Worm (Caenorhabditis elegans) whole organism, early embryonic: ENCODE measurements around the gene cogc-8.

Experiments used
- B0310.2 ChIP-seq: sonication (generic microtip); optimal IDR thresholded peaks from 2 replicates; lab custom pipeline; 2016; ENCODE audit warnings: mild to moderate bottlenecking, missing genetic modification characterization, missing compliant biosample characterization
- F13C5.2 ChIP-seq: sonication (generic microtip); optimal IDR thresholded peaks from 2 replicates; lab custom pipeline; 2017; ENCODE audit warnings: mild to moderate bottlenecking, missing genetic modification characterization, inconsistent platforms, missing compliant biosample characterization
- aly-1 ChIP-seq: sonication (generic microtip); optimal IDR thresholded peaks from 2 replicates; lab custom pipeline; 2016; ENCODE audit warnings: missing genetic modification characterization, missing compliant biosample characterization
- ama-1 ChIP-seq: fragments of 150-350 bp; optimal IDR thresholded peaks from 2 replicates; lab custom pipeline; 2014
- ceh-13 ChIP-seq: fragments of 200-800 bp; sonication (Bioruptor generic); optimal IDR thresholded peaks from 2 replicates; lab custom pipeline; 2018; ENCODE audit warnings: mild to moderate bottlenecking, missing genetic modification characterization, missing compliant biosample characterization
- ceh-36 ChIP-seq: sonication (generic microtip); optimal IDR thresholded peaks from 2 replicates; lab custom pipeline; 2016; ENCODE audit warnings: missing genetic modification characterization, inconsistent platforms, missing compliant biosample characterization
- ets-7 ChIP-seq: sonication (generic microtip); optimal IDR thresholded peaks from 2 replicates; lab custom pipeline; 2016; ENCODE audit warnings: missing genotype, missing genetic modification characterization, missing compliant biosample characterization
- flt-1 ChIP-seq: fragments of 200-800 bp; sonication (Bioruptor generic); IDR thresholded peaks from 2 replicates; pipeline ENCODE4 v1.3.6; 2022; ENCODE audit warnings: missing genetic modification characterization, missing compliant biosample characterization
- hmbx-1 ChIP-seq: sonication (generic microtip); optimal IDR thresholded peaks from 2 replicates; lab custom pipeline; 2016; ENCODE audit warnings: mild to moderate bottlenecking, missing genetic modification characterization, missing compliant biosample characterization
- hmg-4 ChIP-seq: fragments of 200-800 bp; sonication (Bioruptor generic); optimal IDR thresholded peaks from 2 replicates; lab custom pipeline; 2018; ENCODE audit warnings: mild to moderate bottlenecking, missing genetic modification characterization, missing compliant biosample characterization
- hnd-1 ChIP-seq: sonication (generic microtip); optimal IDR thresholded peaks from 2 replicates; lab custom pipeline; 2016; ENCODE audit warnings: missing genetic modification characterization, missing compliant biosample characterization
- pes-1 ChIP-seq: fragments of 200-800 bp; sonication (Bioruptor generic); IDR thresholded peaks from 2 replicates; pipeline ENCODE4 v1.3.6; 2022; ENCODE audit warnings: missing genetic modification reagents, missing genetic modification characterization, missing compliant biosample characterization
- scrt-1 ChIP-seq: fragments of 200-800 bp; sonication (Bioruptor generic); IDR thresholded peaks from 2 replicates; pipeline ENCODE4 v1.3.6; 2022; ENCODE audit warnings: missing genetic modification characterization, missing compliant biosample characterization
- sea-1 ChIP-seq: fragments of 200-800 bp; sonication (Bioruptor generic); conservative IDR thresholded peaks from 2 replicates; pipeline ENCODE4 v1.3.6; 2022; ENCODE audit warnings: missing genetic modification characterization, missing compliant biosample characterization
- tbx-11 ChIP-seq: fragments of 200-800 bp; sonication (Bioruptor generic); IDR thresholded peaks from 2 replicates; pipeline ENCODE4 v1.3.6; 2022; ENCODE audit warnings: missing genetic modification characterization, missing compliant biosample characterization
- tbx-37 ChIP-seq: fragments of 200-800 bp; sonication (Bioruptor generic); conservative IDR thresholded peaks from 2 replicates; pipeline ENCODE4 v1.3.6; 2022; ENCODE audit warnings: missing genetic modification reagents, missing genetic modification characterization, missing compliant biosample characterization
- tra-4 ChIP-seq: sonication (generic microtip); optimal IDR thresholded peaks from 2 replicates; lab custom pipeline; 2017; ENCODE audit warnings: missing genetic modification characterization, missing compliant biosample characterization

The cogc-8 gene

DNA sequence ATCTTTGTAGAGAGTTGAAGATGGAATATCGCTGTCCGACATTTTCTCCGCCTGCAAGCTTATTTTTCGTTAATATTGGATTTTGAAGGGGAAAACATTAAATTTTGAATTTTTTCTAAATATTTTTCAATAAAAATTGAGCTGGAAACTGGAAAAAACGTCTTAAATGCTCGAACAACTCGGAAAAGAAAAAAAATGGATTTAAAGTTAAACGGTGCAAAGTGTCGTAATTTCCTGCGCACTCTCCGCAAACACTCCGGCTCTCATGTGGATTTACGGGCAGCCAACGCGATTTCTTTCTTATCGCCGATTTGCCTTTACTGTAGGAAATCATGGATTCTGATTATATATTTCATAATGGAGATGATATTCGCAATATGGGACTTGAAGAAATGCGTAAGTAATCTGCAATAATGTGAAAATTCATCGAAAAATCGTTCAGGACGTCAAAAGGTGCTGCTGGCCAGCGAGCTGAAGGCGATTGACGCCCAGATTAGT lies at the start of gene cogc-8, which contains the start of gene fnta-1:
Gene cogc-8, plus strand, starts transcription at position 195 of the 498 bp plus-strand sequence.
Gene fnta-1, minus strand, starts transcription at position 51 of the 498 bp plus-strand sequence.
- TF ChIP-seq hmbx-1 (tag; lab: Kevin White, UChicago): no peak
- TF ChIP-seq scrt-1 (GFP tag; lab: Robert Waterston, UW): no peak
- TF ChIP-seq ama-1 (lab: Kevin White, UChicago): no peak
- no peak for TF ChIP-seq sea-1
- TF ChIP-seq tbx-11 (GFP tag; lab: Robert Waterston, UW): no peak
- peak; percentile 16 for TF ChIP-seq F13C5.2 (tag; lab: Kevin White, UChicago)
- TF ChIP-seq hmg-4 (GFP tag; lab: Kevin White, UChicago): no peak
- TF ChIP-seq ets-7 (tag; lab: Kevin White, UChicago): no peak

DNA sequence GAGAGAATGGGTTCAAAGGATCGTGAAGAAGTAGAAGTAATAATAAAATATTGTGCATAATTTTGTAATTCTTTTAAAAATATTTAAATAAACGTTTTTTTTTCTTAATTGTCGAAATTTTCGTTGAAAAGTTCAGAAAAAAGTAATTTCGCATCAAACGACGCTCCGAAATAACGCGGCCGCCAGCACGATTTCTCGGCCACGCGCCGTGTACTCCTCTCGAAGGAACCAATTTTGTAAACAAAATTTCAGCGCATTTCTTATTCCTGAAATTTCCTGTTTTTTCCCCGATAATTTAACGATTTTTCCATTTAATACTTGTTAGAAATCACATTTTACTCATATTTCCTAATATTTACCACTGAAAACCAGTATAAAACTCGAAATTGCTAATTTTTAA lies 48.2 kb upstream of the cogc-8 start, which contains the start of gene Y38C1AA.12:
Gene Y38C1AA.12, plus strand, starts transcription at position 211 of the 400 bp plus-strand sequence.
- TF ChIP-seq F13C5.2 (tag; lab: Kevin White, UChicago) (peak; percentile 55), tbx-11 (GFP tag; lab: Robert Waterston, UW) (no peak), scrt-1 (GFP tag; lab: Robert Waterston, UW) (0 out of 2 replicates have a peak, but pooled peaks have one; percentile 24), hmbx-1 (tag; lab: Kevin White, UChicago) (no peak), ceh-13 (GFP tag; lab: Kevin White, UChicago) (peak; percentile 26), hmg-4 (GFP tag; lab: Kevin White, UChicago) (peak; percentile 32), ceh-36 (peak; percentile 7), ama-1 (lab: Kevin White, UChicago) (no peak), tbx-37 (GFP tag; lab: Robert Waterston, UW) (peak; percentile 86), flt-1 (GFP tag; lab: Robert Waterston, UW) (no peak), hnd-1 (tag; lab: Kevin White, UChicago) (peak; percentile 43), pes-1 (GFP tag; lab: Robert Waterston, UW) (peak; percentile 76), ets-7 (tag; lab: Kevin White, UChicago) (peak; percentile 9), B0310.2 (tag; lab: Kevin White, UChicago) (peak; percentile 30), tra-4 (tag; lab: Kevin White, UChicago) (peak; percentile 21), sea-1 (0 out of 2 replicates have a peak, but pooled peaks have one; percentile 14), aly-1 (no peak)

DNA sequence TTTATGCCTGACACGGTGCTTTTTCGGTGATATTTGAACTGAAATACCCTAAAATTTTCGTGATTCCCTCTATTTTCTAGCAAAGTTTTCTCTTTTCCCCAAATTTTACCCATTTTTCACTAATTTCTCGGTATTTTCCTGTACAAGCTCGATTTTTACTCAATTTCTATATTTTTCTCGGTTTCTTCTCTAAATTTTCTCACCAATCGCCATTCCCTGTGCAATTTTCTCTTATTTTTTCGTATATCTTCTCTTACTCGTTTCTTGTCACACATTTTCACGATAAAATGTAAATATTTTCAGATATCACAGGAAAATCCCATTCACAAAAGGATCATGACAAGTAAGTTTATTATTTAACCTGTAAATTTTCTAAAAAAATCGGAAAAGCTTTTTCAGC lies 45.8 kb upstream of the cogc-8 start, which contains the start of gene csn-3:
Gene csn-3, plus strand, starts transcription at position 301 of the 400 bp plus-strand sequence.
- no peak for TF ChIP-seq aly-1
- no peak for TF ChIP-seq tbx-11 (GFP tag; lab: Robert Waterston, UW)
- TF ChIP-seq tbx-37 (GFP tag; lab: Robert Waterston, UW): no peak

DNA sequence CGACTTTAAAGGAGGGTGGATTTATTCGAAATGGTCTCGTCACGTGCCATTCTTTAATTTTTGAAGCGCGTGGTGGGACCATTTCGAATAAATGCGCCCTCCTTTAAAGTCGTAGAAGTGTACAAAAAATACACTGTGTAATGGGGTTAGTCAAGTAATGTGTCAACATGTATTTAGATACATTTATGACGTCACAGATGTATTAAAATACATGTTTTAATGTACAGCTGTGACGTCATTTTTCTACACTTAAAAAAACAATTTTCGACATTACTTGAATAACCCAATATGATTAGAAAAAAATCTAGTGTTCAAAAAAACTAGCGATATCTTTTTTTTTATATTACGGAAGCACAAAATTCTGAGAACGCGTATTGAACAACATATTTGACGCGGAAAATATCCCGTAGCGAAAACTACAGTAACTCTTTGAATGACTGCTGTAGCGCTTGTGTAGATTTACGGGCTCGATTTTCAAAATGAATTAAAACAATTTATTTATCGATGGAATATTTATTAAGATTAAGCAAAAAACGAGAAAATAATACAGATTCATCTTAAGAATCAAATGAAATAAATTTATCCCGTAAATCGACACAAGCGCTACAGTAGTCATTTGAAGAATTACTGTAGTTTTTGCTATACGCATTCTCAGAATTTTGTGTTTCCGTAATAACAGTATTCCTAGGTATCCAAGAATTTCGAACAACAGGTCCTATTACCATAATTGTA lies 37.2 kb upstream of the cogc-8 start, which contains the start of gene gfrp-1:
Gene gfrp-1, plus strand, starts transcription at position 682 of the 732 bp plus-strand sequence.
- TF ChIP-seq ceh-13 (GFP tag; lab: Kevin White, UChicago): no peak
- no peak for TF ChIP-seq hmbx-1 (tag; lab: Kevin White, UChicago)
- TF ChIP-seq hnd-1 (tag; lab: Kevin White, UChicago): no peak
- no peak for TF ChIP-seq B0310.2 (tag; lab: Kevin White, UChicago)

ce11 chrIV:204998-205397 lies 35.3 kb upstream of the cogc-8 start, which contains the start of gene coa-1:
TSS of gene coa-1 (plus strand) at chrIV:205298.
- TF ChIP-seq sea-1 (no peak), F13C5.2 (tag; lab: Kevin White, UChicago) (no peak), hmbx-1 (tag; lab: Kevin White, UChicago) (no peak), hnd-1 (tag; lab: Kevin White, UChicago) (no peak), B0310.2 (tag; lab: Kevin White, UChicago) (no peak), hmg-4 (GFP tag; lab: Kevin White, UChicago) (no peak)

DNA sequence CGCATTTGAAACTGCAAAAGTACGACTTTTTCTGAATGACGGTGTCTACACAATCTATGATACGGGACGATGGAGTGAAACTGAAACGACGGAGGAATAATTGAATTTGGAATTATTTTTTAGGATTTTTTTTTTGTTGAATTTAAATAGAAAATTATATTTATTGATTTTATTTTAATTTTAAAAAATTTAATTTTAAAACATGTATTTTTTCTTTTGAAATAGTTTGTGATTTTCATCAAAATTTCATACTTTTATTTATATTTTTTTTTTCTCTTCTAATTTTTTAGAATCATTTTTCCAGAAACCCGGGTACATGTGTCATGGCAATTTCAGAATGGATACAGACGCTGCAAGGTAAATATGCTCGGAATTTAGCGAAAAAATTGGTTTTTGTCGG lies 32.4 kb upstream of the cogc-8 start, which contains the start of gene Y38C1AA.1:
Gene Y38C1AA.1, plus strand, starts transcription at position 301 of the 400 bp plus-strand sequence.
- TF ChIP-seq ama-1 (lab: Kevin White, UChicago): no peak
- no peak for TF ChIP-seq hmbx-1 (tag; lab: Kevin White, UChicago)

- TF ChIP-seq tra-4 (tag; lab: Kevin White, UChicago): no peak
- no peak for TF ChIP-seq pes-1 (GFP tag; lab: Robert Waterston, UW)
- TF ChIP-seq scrt-1 (GFP tag; lab: Robert Waterston, UW): no peak
- TF ChIP-seq tbx-11 (GFP tag; lab: Robert Waterston, UW): no peak
- TF ChIP-seq aly-1: no peak
- no peak for TF ChIP-seq flt-1 (GFP tag; lab: Robert Waterston, UW)
- TF ChIP-seq hnd-1 (tag; lab: Kevin White, UChicago): no peak
- no peak for TF ChIP-seq sea-1
- TF ChIP-seq F13C5.2 (tag; lab: Kevin White, UChicago): no peak
- no peak for TF ChIP-seq tbx-37 (GFP tag; lab: Robert Waterston, UW)
- TF ChIP-seq ets-7 (tag; lab: Kevin White, UChicago): no peak
- TF ChIP-seq ama-1 (lab: Kevin White, UChicago): no peak
- TF ChIP-seq hmbx-1 (tag; lab: Kevin White, UChicago): no peak
These were observed 29.7 kb upstream of the cogc-8 start for ce11 chrIV:210591-210990.
